Fruit fly (Drosophila melanogaster) S2 (cell line): ENCODE measurements around the gene AMPKalpha.

ENCODE experiments used
- CG8478 ChIP-seq: fragments of >200 bp; optimal IDR thresholded peaks from 2 replicates; lab custom pipeline; 2018
- CTCF ChIP-seq, 2 experiments: fragments of >200 bp; optimal IDR thresholded peaks; 2 replicates each; lab custom pipeline; 2018

DNA sequence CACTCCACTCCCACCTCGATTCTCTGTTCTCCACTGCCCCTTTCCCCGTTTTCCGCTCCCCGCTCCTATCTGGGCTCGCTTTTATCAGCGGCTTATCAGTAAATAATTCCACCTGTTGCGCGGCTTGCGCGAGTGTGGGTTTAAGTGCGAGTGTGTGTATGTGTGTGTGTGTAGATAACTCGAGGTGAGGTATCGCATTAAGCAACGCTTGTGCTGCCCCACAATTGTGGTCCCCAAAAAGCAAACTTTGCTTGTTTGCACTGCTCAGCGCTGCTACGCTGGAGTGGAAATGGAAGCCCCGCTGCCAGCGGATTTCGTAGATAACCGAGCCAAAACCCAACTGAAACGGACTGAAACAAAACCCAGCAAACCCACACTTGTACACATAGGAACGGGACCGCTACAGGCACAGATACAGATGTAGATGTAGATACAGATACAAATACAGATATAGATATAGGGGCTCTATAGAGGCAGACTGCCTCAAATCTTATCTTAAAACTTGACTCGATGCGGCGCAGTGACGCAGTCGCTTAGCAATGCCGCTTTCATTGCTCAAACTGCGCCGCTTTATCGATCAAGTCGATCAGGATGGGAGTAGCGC, 11.9 kb downstream of the AMPKalpha start:
- TF ChIP-seq CTCF (optimal IDR thresholded peaks at IDR 0.05; lab: Kevin White, UChicago) (no peak), CG8478 (lab: Kevin White, UChicago) (no peak)
